Worm (Caenorhabditis elegans) whole organism, late embryonic: Measurements from ENCODE around the gene bir-1.

Experiments
- K02D7.2 ChIP-seq: sonication (generic microtip); optimal IDR thresholded peaks from 2 replicates; lab custom pipeline; 2017; ENCODE audit warnings: mild to moderate bottlenecking, missing genetic modification characterization, missing compliant biosample characterization
- K09A11.1 ChIP-seq: sonication (generic microtip); optimal IDR thresholded peaks from 2 replicates; lab custom pipeline; 2017; ENCODE audit warnings: antibody characterized with exemption, mild to moderate bottlenecking, missing genetic modification characterization, missing compliant biosample characterization; ENCODE audit not compliant: insufficient read depth
- ahr-1 ChIP-seq: sonication (generic microtip); optimal IDR thresholded peaks from 2 replicates; lab custom pipeline; 2016; ENCODE audit warnings: missing genetic modification characterization, missing compliant biosample characterization
- ceh-18 ChIP-seq: sonication (generic microtip); optimal IDR thresholded peaks from 2 replicates; lab custom pipeline; 2016; ENCODE audit warnings: missing genetic modification characterization, missing compliant biosample characterization
- ceh-19 ChIP-seq: fragments of 200-800 bp; sonication (Bioruptor generic); optimal IDR thresholded peaks from 2 replicates; lab custom pipeline; 2018; ENCODE audit warnings: mild to moderate bottlenecking, missing genetic modification characterization, missing compliant biosample characterization
- ceh-2 ChIP-seq: sonication (generic microtip); optimal IDR thresholded peaks from 2 replicates; lab custom pipeline; 2016; ENCODE audit warnings: missing genotype, missing genetic modification characterization, missing compliant biosample characterization
- ceh-22 ChIP-seq: sonication (generic microtip); optimal IDR thresholded peaks from 2 replicates; lab custom pipeline; 2017; ENCODE audit warnings: missing biosample characterization, missing genetic modification characterization
- ceh-31 ChIP-seq: sonication (generic microtip); optimal IDR thresholded peaks from 2 replicates; lab custom pipeline; 2016; ENCODE audit warnings: missing genetic modification characterization, missing compliant biosample characterization
- ceh-34 ChIP-seq: sonication (generic microtip); optimal IDR thresholded peaks from 2 replicates; lab custom pipeline; 2016; ENCODE audit warnings: mild to moderate bottlenecking, missing genetic modification characterization, missing compliant biosample characterization
- ceh-45 ChIP-seq: fragments of 200-800 bp; sonication (Bioruptor generic); IDR thresholded peaks from 2 replicates; pipeline ENCODE4 v1.3.6; 2022; ENCODE audit warnings: missing genetic modification reagents, missing genetic modification characterization, missing compliant biosample characterization
- ceh-9 ChIP-seq: sonication (generic microtip); optimal IDR thresholded peaks from 2 replicates; lab custom pipeline; 2016; ENCODE audit warnings: mild to moderate bottlenecking, missing genetic modification characterization, inconsistent platforms, missing compliant biosample characterization
- che-1 ChIP-seq: sonication (generic microtip); optimal IDR thresholded peaks from 2 replicates; lab custom pipeline; 2016; ENCODE audit warnings: mild to moderate bottlenecking, missing genetic modification characterization, missing compliant biosample characterization
- elt-4 ChIP-seq: sonication (generic microtip); optimal IDR thresholded peaks from 2 replicates; lab custom pipeline; 2016; ENCODE audit warnings: missing genetic modification characterization, missing compliant biosample characterization
- fkh-6 ChIP-seq: sonication (generic microtip); optimal IDR thresholded peaks from 2 replicates; lab custom pipeline; 2016; ENCODE audit warnings: missing genetic modification characterization, missing compliant biosample characterization
- hlh-6 ChIP-seq: sonication (generic microtip); optimal IDR thresholded peaks from 2 replicates; lab custom pipeline; 2016; ENCODE audit warnings: missing genotype, missing genetic modification characterization, missing compliant biosample characterization
- lim-6 ChIP-seq: sonication (generic microtip); optimal IDR thresholded peaks from 2 replicates; lab custom pipeline; 2016; ENCODE audit warnings: missing genetic modification characterization, missing compliant biosample characterization
- lin-11 ChIP-seq: fragments of 200-800 bp; sonication (Bioruptor generic); optimal IDR thresholded peaks from 2 replicates; lab custom pipeline; 2018; ENCODE audit warnings: mild to moderate bottlenecking, missing genetic modification characterization, missing compliant biosample characterization
- madf-2 ChIP-seq: sonication (generic microtip); optimal IDR thresholded peaks from 2 replicates; lab custom pipeline; 2017; ENCODE audit warnings: missing genetic modification characterization, missing compliant biosample characterization
- nfya-1 ChIP-seq: sonication (generic microtip); optimal IDR thresholded peaks from 2 replicates; lab custom pipeline; 2017; ENCODE audit warnings: missing genetic modification characterization, mild to moderate bottlenecking, missing compliant biosample characterization, antibody characterized with exemption, moderate library complexity
- npax-4 ChIP-seq: sonication (generic microtip); optimal IDR thresholded peaks from 2 replicates; lab custom pipeline; 2016; ENCODE audit warnings: missing genetic modification characterization, missing compliant biosample characterization
- odd-2 ChIP-seq: sonication (generic microtip); optimal IDR thresholded peaks from 2 replicates; lab custom pipeline; 2017; ENCODE audit warnings: antibody characterized with exemption, mild to moderate bottlenecking, missing genetic modification characterization, missing compliant biosample characterization
- pag-3 ChIP-seq: sonication (generic microtip); optimal IDR thresholded peaks from 2 replicates; lab custom pipeline; 2016; ENCODE audit warnings: missing compliant biosample characterization, missing genetic modification characterization, borderline replicate concordance
- pat-9 ChIP-seq: fragments of 200-800 bp; sonication (Bioruptor generic); optimal IDR thresholded peaks from 2 replicates; lab custom pipeline; 2018; ENCODE audit warnings: mild to moderate bottlenecking, missing genetic modification characterization, moderate library complexity, missing compliant biosample characterization
- pha-2 ChIP-seq: sonication (generic microtip); optimal IDR thresholded peaks from 2 replicates; lab custom pipeline; 2017; ENCODE audit warnings: mild to moderate bottlenecking, missing genetic modification characterization, missing compliant biosample characterization
- pha-4 ChIP-seq: fragments of 150-350 bp; optimal IDR thresholded peaks from 2 replicates; lab custom pipeline; 2018; ENCODE audit warnings: missing biosample characterization, missing genetic modification reagents, missing genetic modification characterization
- pqm-1 ChIP-seq: sonication (generic microtip); optimal IDR thresholded peaks from 2 replicates; lab custom pipeline; 2016; ENCODE audit warnings: missing genetic modification characterization, missing compliant biosample characterization
- rnt-1 ChIP-seq: sonication (generic microtip); optimal IDR thresholded peaks from 2 replicates; lab custom pipeline; 2016; ENCODE audit warnings: missing genetic modification characterization, missing compliant biosample characterization
- sox-2 ChIP-seq: fragments of 200-800 bp; sonication (Bioruptor generic); IDR thresholded peaks from 2 replicates; pipeline ENCODE4 v1.3.6; 2022; ENCODE audit warnings: missing genetic modification reagents, missing genetic modification characterization, missing compliant biosample characterization
- syd-9 ChIP-seq: sonication (generic microtip); optimal IDR thresholded peaks from 2 replicates; lab custom pipeline; 2016; ENCODE audit warnings: mild to moderate bottlenecking, missing genetic modification characterization, moderate library complexity, missing compliant biosample characterization
- tbx-2 ChIP-seq: sonication (generic microtip); optimal IDR thresholded peaks from 2 replicates; lab custom pipeline; 2016; ENCODE audit warnings: missing genetic modification characterization, missing compliant biosample characterization
- tbx-7 ChIP-seq: sonication (generic microtip); optimal IDR thresholded peaks from 2 replicates; lab custom pipeline; 2016; ENCODE audit warnings: missing genotype, missing genetic modification characterization, missing compliant biosample characterization
- ttx-3 ChIP-seq: sonication (generic microtip); optimal IDR thresholded peaks from 2 replicates; lab custom pipeline; 2016; ENCODE audit warnings: missing genetic modification reagents, missing genetic modification characterization, missing compliant biosample characterization
- unc-3 ChIP-seq, 2 experiments: fragments of 200-800 bp in 1 of 2; sonication (Bioruptor generic) in 1 of 2; sonication (generic microtip) in 1 of 2; conservative IDR thresholded peaks in 1 of 2; optimal IDR thresholded peaks in 1 of 2; 2 replicates each; pipeline versions ENCODE4 v1.3.6 to Lab custom; 2016 to 2022; ENCODE audit warnings: missing compliant biosample characterization in 2 of 2, missing genetic modification characterization in 2 of 2, missing genetic modification reagents in 1 of 2
- unc-42 ChIP-seq: sonication (generic microtip); optimal IDR thresholded peaks from 2 replicates; lab custom pipeline; 2016; ENCODE audit warnings: missing genotype, missing genetic modification characterization, missing compliant biosample characterization
- unc-86 ChIP-seq: sonication (generic microtip); optimal IDR thresholded peaks from 2 replicates; lab custom pipeline; 2016; ENCODE audit warnings: missing genetic modification characterization, missing compliant biosample characterization
- ztf-16 ChIP-seq: sonication (generic microtip); optimal IDR thresholded peaks from 2 replicates; lab custom pipeline; 2017; ENCODE audit warnings: missing genetic modification characterization, missing compliant biosample characterization

Gene bir-1

DNA sequence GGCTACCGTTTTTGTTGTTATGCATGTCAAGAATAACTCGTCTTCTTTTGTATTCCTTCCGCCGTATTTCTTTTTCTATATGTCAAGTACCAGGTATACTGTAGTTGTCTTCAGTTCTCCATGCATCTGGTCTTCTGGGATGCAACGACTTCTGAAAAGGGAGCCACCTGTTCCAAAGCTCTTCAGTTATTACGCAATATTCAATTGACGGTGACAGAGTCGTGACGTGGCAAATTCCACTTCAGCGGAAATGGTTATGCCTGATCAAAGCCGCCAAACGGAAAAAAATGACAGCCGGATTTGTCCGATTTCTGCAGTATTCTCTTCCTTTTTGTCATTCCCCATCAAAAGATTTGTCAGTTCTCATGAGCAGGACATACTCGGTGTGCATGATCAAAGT, 12.2 kb downstream of the bir-1 start:
- TF ChIP-seq rnt-1 (no peak), ceh-9 (tag; lab: Kevin White, UChicago) (no peak), pqm-1 (tag; lab: Kevin White, UChicago) (no peak), pha-4 (tag; lab: Kevin White, UChicago) (no peak), sox-2 (GFP tag; lab: Robert Waterston, UW) (no peak), unc-42 (tag; lab: Kevin White, UChicago) (no peak), npax-4 (tag; lab: Kevin White, UChicago) (no peak), ttx-3 (tag; lab: Kevin White, UChicago) (no peak), tbx-7 (no peak), che-1 (tag; lab: Kevin White, UChicago) (no peak), ztf-16 (tag; lab: Kevin White, UChicago) (no peak), K09A11.1 (tag; lab: Kevin White, UChicago) (no peak), unc-3 (GFP tag; conservative IDR thresholded peaks at IDR 0.05; lab: Robert Waterston, UW) (no peak), unc-3 (tag; optimal IDR thresholded peaks at IDR 0.05; lab: Kevin White, UChicago) (no peak), lin-11 (tag; lab: Kevin White, UChicago) (no peak), tbx-2 (tag; lab: Kevin White, UChicago) (no peak), madf-2 (tag; lab: Kevin White, UChicago) (no peak), K02D7.2 (tag; lab: Kevin White, UChicago) (no peak), pat-9 (tag; lab: Kevin White, UChicago) (no peak), ceh-18 (tag; lab: Kevin White, UChicago) (no peak)
- TF ChIP-seq, all 69 proteins: peak for 0

DNA sequence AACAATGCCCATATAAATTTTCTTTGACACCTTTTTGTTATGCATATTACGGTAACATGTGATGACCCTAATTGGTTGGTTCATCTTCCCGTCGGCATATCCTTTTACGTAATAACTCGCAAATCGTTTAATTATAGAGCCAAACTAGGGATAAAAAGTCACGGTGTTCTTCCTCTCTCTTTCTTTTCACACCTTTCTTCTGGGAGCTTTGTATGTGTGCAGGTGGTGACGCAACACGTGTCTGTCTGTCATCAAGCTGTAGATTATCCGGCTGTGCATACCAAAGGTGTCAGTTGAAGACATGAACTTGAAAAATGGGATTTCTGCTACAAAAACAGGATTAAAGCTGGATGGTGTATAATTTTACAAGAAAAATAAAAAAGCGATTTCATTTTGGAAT, 16.3 kb downstream of the bir-1 start:
- TF ChIP-seq ceh-34: no peak
- no peak for TF ChIP-seq ahr-1 (tag; lab: Kevin White, UChicago)
- TF ChIP-seq hlh-6 (tag; lab: Kevin White, UChicago): no peak
- TF ChIP-seq unc-42 (tag; lab: Kevin White, UChicago): no peak
- no peak for TF ChIP-seq K09A11.1 (tag; lab: Kevin White, UChicago)
- no peak for TF ChIP-seq lim-6
- TF ChIP-seq K02D7.2 (tag; lab: Kevin White, UChicago): no peak
- TF ChIP-seq tbx-2 (tag; lab: Kevin White, UChicago): peak; percentile 39
- TF ChIP-seq ceh-31 (tag; lab: Kevin White, UChicago): no peak
- TF ChIP-seq ztf-16 (tag; lab: Kevin White, UChicago): no peak
- peak; percentile 43 for TF ChIP-seq pha-2 (tag; lab: Kevin White, UChicago)
- no peak for TF ChIP-seq syd-9 (tag; lab: Kevin White, UChicago)
- no peak for TF ChIP-seq sox-2 (GFP tag; lab: Robert Waterston, UW)
- TF ChIP-seq, all 69 proteins: peak for 2

DNA sequence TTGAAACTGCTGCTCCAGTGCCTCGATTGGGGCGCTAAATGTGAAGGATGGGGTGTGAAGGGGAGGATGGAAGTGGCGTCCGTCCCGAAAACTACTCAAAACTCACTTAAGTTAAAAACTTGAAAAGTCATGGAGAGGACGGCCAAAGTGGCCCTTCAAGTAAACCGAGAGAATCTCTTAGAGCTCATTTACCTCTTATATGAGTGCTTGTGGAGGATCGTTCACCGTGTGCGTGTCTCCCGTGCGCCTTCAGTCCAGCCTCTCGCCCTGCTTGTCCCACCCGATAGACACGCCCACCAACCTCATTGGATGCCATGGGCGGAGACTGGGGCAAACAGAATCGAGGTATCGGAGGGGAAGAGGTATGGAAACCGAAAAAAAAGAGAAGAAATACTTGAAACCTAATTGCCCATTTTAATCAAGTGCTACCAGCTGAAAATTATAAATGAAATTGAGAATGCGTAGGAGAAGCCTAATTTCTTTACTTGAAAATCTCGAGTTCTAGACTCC, 20.7 kb downstream of the bir-1 start, which contains the start of gene ceh-27:
TSS of gene ceh-27 (minus strand) at position 228 of the 510 bp plus-strand sequence.
- TF ChIP-seq che-1 (tag; lab: Kevin White, UChicago) (no peak), ceh-19 (GFP tag; lab: Kevin White, UChicago) (no peak), pat-9 (tag; lab: Kevin White, UChicago) (no peak), nfya-1 (peak; percentile 71), ceh-45 (no peak), elt-4 (tag; lab: Kevin White, UChicago) (no peak), K02D7.2 (tag; lab: Kevin White, UChicago) (no peak), pha-2 (tag; lab: Kevin White, UChicago) (peak; percentile 63)
- TF ChIP-seq, all 69 proteins: peak for 2

DNA sequence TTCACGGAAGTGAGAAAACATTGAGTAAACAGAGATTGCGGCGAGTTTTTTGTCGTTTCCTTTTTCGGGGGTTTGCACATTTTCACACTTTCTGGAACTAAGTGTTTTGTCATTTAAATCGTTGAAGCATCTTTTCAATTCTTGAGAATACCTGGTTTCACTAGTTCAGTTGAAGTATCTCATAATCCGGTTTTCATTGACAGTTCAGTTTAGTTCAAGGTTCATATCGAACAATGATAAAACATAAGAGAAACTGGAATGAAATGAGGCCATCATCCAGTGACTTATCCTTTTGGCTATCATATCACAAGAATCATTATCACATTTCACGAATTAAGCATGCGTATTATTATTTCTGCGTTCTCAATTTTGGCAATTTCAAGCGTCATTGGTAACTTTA, 22.9 kb downstream of the bir-1 start, which contains the start of gene F46F3.3:
TSS of gene F46F3.3 (plus strand) at position 301 of the 400 bp plus-strand sequence.
- TF ChIP-seq unc-86 (tag; lab: Kevin White, UChicago) (no peak), ceh-19 (GFP tag; lab: Kevin White, UChicago) (no peak)

DNA sequence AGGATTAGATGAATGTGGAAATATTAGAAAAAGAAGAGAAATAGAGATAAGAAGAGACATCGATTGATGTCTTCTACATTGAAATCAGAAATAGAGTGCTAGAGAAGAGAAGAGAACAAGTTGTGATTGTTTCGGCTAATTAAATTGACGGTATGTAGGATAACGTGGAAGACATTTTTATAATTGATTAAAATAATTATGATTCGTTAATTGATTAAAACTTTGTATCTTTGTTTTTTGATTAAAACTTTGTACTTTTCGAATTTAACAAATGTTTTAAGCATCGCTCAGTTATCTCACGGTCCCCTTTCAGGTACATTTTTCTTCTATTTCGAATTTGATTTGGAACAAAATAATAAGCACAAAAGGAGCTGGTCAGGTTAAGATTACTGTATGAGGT, 28.2 kb downstream of the bir-1 start, which contains the start of gene lgc-44:
TSS of gene lgc-44 (minus strand) at position 101 of the 400 bp plus-strand sequence.
- TF ChIP-seq pag-3 (tag; lab: Kevin White, UChicago) (no peak), K09A11.1 (tag; lab: Kevin White, UChicago) (no peak), elt-4 (tag; lab: Kevin White, UChicago) (no peak), ceh-9 (tag; lab: Kevin White, UChicago) (no peak), odd-2 (no peak), ceh-31 (tag; lab: Kevin White, UChicago) (no peak), ceh-22 (tag; lab: Kevin White, UChicago) (no peak), madf-2 (tag; lab: Kevin White, UChicago) (no peak), unc-42 (tag; lab: Kevin White, UChicago) (no peak), fkh-6 (tag; lab: Kevin White, UChicago) (no peak), rnt-1 (no peak), tbx-2 (tag; lab: Kevin White, UChicago) (no peak), ceh-2 (tag; lab: Kevin White, UChicago) (no peak)
